Worm (Caenorhabditis elegans) whole organism, early embryonic: ENCODE measurements around the gene F22E5.23.
"Not testable (repeated sequence)": the region's sequence is repeated elsewhere in the genome, so short reads cannot be mapped to it uniquely, and the experiment has no call there.

Source experiments
- B0310.2 ChIP-seq: sonication (generic microtip); optimal IDR thresholded peaks from 2 replicates; lab custom pipeline; 2016; ENCODE audit warnings: mild to moderate bottlenecking, missing genetic modification characterization, missing compliant biosample characterization
- F13C5.2 ChIP-seq: sonication (generic microtip); optimal IDR thresholded peaks from 2 replicates; lab custom pipeline; 2017; ENCODE audit warnings: mild to moderate bottlenecking, missing genetic modification characterization, inconsistent platforms, missing compliant biosample characterization
- aly-1 ChIP-seq: sonication (generic microtip); optimal IDR thresholded peaks from 2 replicates; lab custom pipeline; 2016; ENCODE audit warnings: missing genetic modification characterization, missing compliant biosample characterization
- ama-1 ChIP-seq: fragments of 150-350 bp; optimal IDR thresholded peaks from 2 replicates; lab custom pipeline; 2014
- ceh-13 ChIP-seq: fragments of 200-800 bp; sonication (Bioruptor generic); optimal IDR thresholded peaks from 2 replicates; lab custom pipeline; 2018; ENCODE audit warnings: mild to moderate bottlenecking, missing genetic modification characterization, missing compliant biosample characterization
- ceh-36 ChIP-seq: sonication (generic microtip); optimal IDR thresholded peaks from 2 replicates; lab custom pipeline; 2016; ENCODE audit warnings: missing genetic modification characterization, inconsistent platforms, missing compliant biosample characterization
- ets-7 ChIP-seq: sonication (generic microtip); optimal IDR thresholded peaks from 2 replicates; lab custom pipeline; 2016; ENCODE audit warnings: missing genotype, missing genetic modification characterization, missing compliant biosample characterization
- flt-1 ChIP-seq: fragments of 200-800 bp; sonication (Bioruptor generic); IDR thresholded peaks from 2 replicates; pipeline ENCODE4 v1.3.6; 2022; ENCODE audit warnings: missing genetic modification characterization, missing compliant biosample characterization
- hmbx-1 ChIP-seq: sonication (generic microtip); optimal IDR thresholded peaks from 2 replicates; lab custom pipeline; 2016; ENCODE audit warnings: mild to moderate bottlenecking, missing genetic modification characterization, missing compliant biosample characterization
- hmg-4 ChIP-seq: fragments of 200-800 bp; sonication (Bioruptor generic); optimal IDR thresholded peaks from 2 replicates; lab custom pipeline; 2018; ENCODE audit warnings: mild to moderate bottlenecking, missing genetic modification characterization, missing compliant biosample characterization
- hnd-1 ChIP-seq: sonication (generic microtip); optimal IDR thresholded peaks from 2 replicates; lab custom pipeline; 2016; ENCODE audit warnings: missing genetic modification characterization, missing compliant biosample characterization
- pes-1 ChIP-seq: fragments of 200-800 bp; sonication (Bioruptor generic); IDR thresholded peaks from 2 replicates; pipeline ENCODE4 v1.3.6; 2022; ENCODE audit warnings: missing genetic modification reagents, missing genetic modification characterization, missing compliant biosample characterization
- scrt-1 ChIP-seq: fragments of 200-800 bp; sonication (Bioruptor generic); IDR thresholded peaks from 2 replicates; pipeline ENCODE4 v1.3.6; 2022; ENCODE audit warnings: missing genetic modification characterization, missing compliant biosample characterization
- sea-1 ChIP-seq: fragments of 200-800 bp; sonication (Bioruptor generic); conservative IDR thresholded peaks from 2 replicates; pipeline ENCODE4 v1.3.6; 2022; ENCODE audit warnings: missing genetic modification characterization, missing compliant biosample characterization
- tbx-11 ChIP-seq: fragments of 200-800 bp; sonication (Bioruptor generic); IDR thresholded peaks from 2 replicates; pipeline ENCODE4 v1.3.6; 2022; ENCODE audit warnings: missing genetic modification characterization, missing compliant biosample characterization
- tbx-37 ChIP-seq: fragments of 200-800 bp; sonication (Bioruptor generic); conservative IDR thresholded peaks from 2 replicates; pipeline ENCODE4 v1.3.6; 2022; ENCODE audit warnings: missing genetic modification reagents, missing genetic modification characterization, missing compliant biosample characterization
- tra-4 ChIP-seq: sonication (generic microtip); optimal IDR thresholded peaks from 2 replicates; lab custom pipeline; 2017; ENCODE audit warnings: missing genetic modification characterization, missing compliant biosample characterization

F22E5.23 gene

ce11 chrII:2640982-2641381 is at the start of gene F22E5.23:
F22E5.23 (plus strand) TSS chrII:2641282.
- TF ChIP-seq scrt-1 (GFP tag; lab: Robert Waterston, UW), result no peak
- TF ChIP-seq hmg-4 (GFP tag; lab: Kevin White, UChicago), result no peak
- TF ChIP-seq hnd-1 (tag; lab: Kevin White, UChicago), result no peak
- TF ChIP-seq tra-4, result no peak
- TF ChIP-seq F13C5.2, result no peak
- TF ChIP-seq ceh-36 (tag; lab: Kevin White, UChicago), result no peak
- no peak for TF ChIP-seq sea-1
- no peak for TF ChIP-seq tbx-11
- no peak for TF ChIP-seq hmbx-1
- no peak for TF ChIP-seq ama-1 (lab: Kevin White, UChicago)

ce11 chrII:2600176-2600575 is 40.9 kb upstream of the F22E5.23 start, which contains the start of gene F33H12.1:
F33H12.1 (plus strand) TSS chrII:2600476.
- not testable (repeated sequence) for TF ChIP-seq hmbx-1; B0310.2 (tag; lab: Kevin White, UChicago); ets-7 (tag; lab: Kevin White, UChicago)

ce11 chrII:2600931-2601330 is 40.2 kb upstream of the F22E5.23 start:
- TF ChIP-seq ama-1 (lab: Kevin White, UChicago), result no peak
- no peak for TF ChIP-seq ets-7 (tag; lab: Kevin White, UChicago)

- no peak for TF ChIP-seq pes-1 (GFP tag; lab: Robert Waterston, UW)
- TF ChIP-seq F13C5.2, result no peak
- no peak for TF ChIP-seq tbx-11
Observed at ce11 chrII:2605319-2605718, 35.8 kb upstream of the F22E5.23 start, which contains the start of gene sri-77. sri-77 (minus strand) TSS chrII:2605419.

- TF ChIP-seq B0310.2 (tag; lab: Kevin White, UChicago) (no peak), hmg-4 (GFP tag; lab: Kevin White, UChicago) (no peak), ceh-13 (GFP tag; lab: Kevin White, UChicago) (no peak), flt-1 (GFP tag; lab: Robert Waterston, UW) (no peak), hnd-1 (tag; lab: Kevin White, UChicago) (no peak), tbx-11 (no peak), sea-1 (no peak), aly-1 (tag; lab: Kevin White, UChicago) (no peak), ceh-36 (tag; lab: Kevin White, UChicago) (no peak), F13C5.2 (no peak), tbx-37 (GFP tag; lab: Robert Waterston, UW) (no peak), pes-1 (GFP tag; lab: Robert Waterston, UW) (no peak)
Observed at ce11 chrII:2610202-2610912, 30.7 kb upstream of the F22E5.23 start, which contains the start of gene sri-38. sri-38 (plus strand) TSS chrII:2610862.

ce11 chrII:2611009-2611408 is 30.1 kb upstream of the F22E5.23 start:
- TF ChIP-seq hmbx-1 (no peak), ceh-36 (tag; lab: Kevin White, UChicago) (peak; percentile 52)

- not testable (repeated sequence) for TF ChIP-seq tra-4; sea-1; hmg-4 (GFP tag; lab: Kevin White, UChicago)
Observed at ce11 chrII:2612278-2612677, 28.8 kb upstream of the F22E5.23 start, which contains the start of gene D2062.13. D2062.13 (plus strand) TSS chrII:2612578.

- not testable (repeated sequence) for TF ChIP-seq tbx-11; pes-1 (GFP tag; lab: Robert Waterston, UW); ama-1 (lab: Kevin White, UChicago)
Observed at ce11 chrII:2616634-2617033, 24.4 kb upstream of the F22E5.23 start, which contains the start of gene msrp-5. msrp-5 (plus strand) TSS chrII:2616934.

- not testable (repeated sequence) for TF ChIP-seq flt-1 (GFP tag; lab: Robert Waterston, UW); tbx-37 (GFP tag; lab: Robert Waterston, UW); ceh-36 (tag; lab: Kevin White, UChicago)
Observed at ce11 chrII:2619148-2619547, 21.9 kb upstream of the F22E5.23 start, which contains the start of gene msrp-6. msrp-6 (plus strand) TSS chrII:2619448.

ce11 chrII:2622480-2622879 is 18.6 kb upstream of the F22E5.23 start, which contains the start of gene D2062.5:
D2062.5 (plus strand) TSS chrII:2622780.
- no peak for TF ChIP-seq hnd-1 (tag; lab: Kevin White, UChicago)
- TF ChIP-seq aly-1 (tag; lab: Kevin White, UChicago), result no peak
- no peak for TF ChIP-seq ets-7 (tag; lab: Kevin White, UChicago)
- TF ChIP-seq hmbx-1, result no peak
- no peak for TF ChIP-seq tbx-37 (GFP tag; lab: Robert Waterston, UW)
- no peak for TF ChIP-seq B0310.2 (tag; lab: Kevin White, UChicago)
- TF ChIP-seq ceh-36 (tag; lab: Kevin White, UChicago), result no peak
- no peak for TF ChIP-seq F13C5.2
- no peak for TF ChIP-seq hmg-4 (GFP tag; lab: Kevin White, UChicago)
- no peak for TF ChIP-seq ceh-13 (GFP tag; lab: Kevin White, UChicago)
- TF ChIP-seq tbx-11, result no peak
- no peak for TF ChIP-seq ama-1 (lab: Kevin White, UChicago)
- TF ChIP-seq flt-1 (GFP tag; lab: Robert Waterston, UW), result no peak
- no peak for TF ChIP-seq pes-1 (GFP tag; lab: Robert Waterston, UW)
- no peak for TF ChIP-seq tra-4
- no peak for TF ChIP-seq sea-1
- no peak for TF ChIP-seq scrt-1 (GFP tag; lab: Robert Waterston, UW)
